Worm (Caenorhabditis elegans) whole organism, L2 larva: ENCODE measurements around the gene Y65A5A.1.
"Not testable (repeated sequence)": the region's sequence is repeated elsewhere in the genome, so short reads cannot be mapped to it uniquely, and the experiment has no call there.

Experiments
- C34F6.9 ChIP-seq: fragments of 150-350 bp; optimal IDR thresholded peaks from 2 replicates; lab custom pipeline; 2014; ENCODE audit warnings: missing biosample characterization, missing genetic modification characterization
- R02D3.7 ChIP-seq: fragments of 150-350 bp; optimal IDR thresholded peaks from 2 replicates; lab custom pipeline; 2014; ENCODE audit warnings: missing biosample characterization, missing genetic modification characterization
- Y55F3AM.14 ChIP-seq: fragments of 200-800 bp; sonication (Bioruptor generic); optimal IDR thresholded peaks from 2 replicates; lab custom pipeline; 2018; ENCODE audit warnings: mild to moderate bottlenecking, missing genetic modification characterization, missing compliant biosample characterization
- ZK546.5 ChIP-seq: sonication (generic microtip); optimal IDR thresholded peaks from 2 replicates; lab custom pipeline; 2017; ENCODE audit warnings: missing biosample characterization, missing genetic modification characterization
- aly-2 ChIP-seq: fragments of 150-350 bp; optimal IDR thresholded peaks from 2 replicates; lab custom pipeline; 2014; ENCODE audit warnings: missing biosample characterization, missing genetic modification characterization
- ama-1 ChIP-seq: fragments of 150-350 bp; optimal IDR thresholded peaks from 2 replicates; lab custom pipeline; 2018; ENCODE audit warnings: inconsistent platforms
- blmp-1 ChIP-seq: sonication (generic microtip); optimal IDR thresholded peaks from 2 replicates; lab custom pipeline; 2017; ENCODE audit warnings: missing genetic modification characterization, mild to moderate bottlenecking, missing compliant biosample characterization, antibody characterized with exemption, moderate library complexity; ENCODE audit not compliant: insufficient read depth
- ceh-82 ChIP-seq: fragments of 150-350 bp; optimal IDR thresholded peaks from 2 replicates; lab custom pipeline; 2014; ENCODE audit warnings: missing biosample characterization, missing genetic modification characterization
- crh-2 ChIP-seq: sonication (generic microtip); optimal IDR thresholded peaks from 2 replicates; lab custom pipeline; 2017; ENCODE audit warnings: missing biosample characterization, missing genetic modification characterization
- dmd-4 ChIP-seq: sonication (generic microtip); optimal IDR thresholded peaks from 2 replicates; lab custom pipeline; 2017; ENCODE audit warnings: missing biosample characterization, missing genetic modification characterization
- egl-27 ChIP-seq: sonication (generic microtip); optimal IDR thresholded peaks from 3 replicates; lab custom pipeline; 2017; ENCODE audit warnings: missing biosample characterization, missing genetic modification reagents, missing genetic modification characterization
- elt-1 ChIP-seq: fragments of 150-350 bp; optimal IDR thresholded peaks from 2 replicates; lab custom pipeline; 2014; ENCODE audit warnings: missing biosample characterization, missing genetic modification characterization
- lin-11 ChIP-seq: fragments of 150-350 bp; sonication (generic microtip); optimal IDR thresholded peaks from 2 replicates; lab custom pipeline; 2014; ENCODE audit warnings: missing biosample characterization, missing genetic modification characterization, inconsistent platforms, mixed read lengths
- lin-13 ChIP-seq: fragments of 150-350 bp; optimal IDR thresholded peaks from 2 replicates; lab custom pipeline; 2014; ENCODE audit warnings: missing biosample characterization, missing genetic modification reagents, missing genetic modification characterization
- lsy-2 ChIP-seq, 2 experiments: fragments of 150-350 bp in 1 of 2; sonication (generic microtip) in 1 of 2; optimal IDR thresholded peaks; 2 replicates each; lab custom pipeline; 2014 to 2017; ENCODE audit warnings: missing biosample characterization in 2 of 2, missing genetic modification characterization in 2 of 2
- mab-5 ChIP-seq: fragments of 150-350 bp; optimal IDR thresholded peaks from 2 replicates; lab custom pipeline; 2014; ENCODE audit warnings: missing biosample characterization, missing genetic modification characterization
- mbf-1 ChIP-seq: sonication (generic microtip); optimal IDR thresholded peaks from 2 replicates; lab custom pipeline; 2017; ENCODE audit warnings: missing biosample characterization, missing genetic modification characterization
- mdl-1 ChIP-seq, 2 experiments: fragments of 150-350 bp in 1 of 2; sonication (generic microtip) in 1 of 2; optimal IDR thresholded peaks; 2 replicates each; lab custom pipeline; 2017; ENCODE audit warnings: missing biosample characterization in 2 of 2, missing genetic modification characterization in 2 of 2
- nhr-10 ChIP-seq: sonication (generic microtip); optimal IDR thresholded peaks from 2 replicates; lab custom pipeline; 2017; ENCODE audit warnings: missing biosample characterization, missing genetic modification characterization
- nhr-11 ChIP-seq: fragments of 150-350 bp; optimal IDR thresholded peaks from 2 replicates; lab custom pipeline; 2014; ENCODE audit warnings: missing biosample characterization, missing genetic modification characterization
- nhr-129 ChIP-seq: fragments of 150-350 bp; optimal IDR thresholded peaks from 2 replicates; lab custom pipeline; 2014; ENCODE audit warnings: missing biosample characterization, missing genetic modification characterization
- nhr-23 ChIP-seq: fragments of 150-350 bp; optimal IDR thresholded peaks from 2 replicates; lab custom pipeline; 2014; ENCODE audit warnings: missing biosample characterization, missing genetic modification reagents, missing genetic modification characterization
- nhr-237 ChIP-seq: fragments of 150-350 bp; optimal IDR thresholded peaks from 2 replicates; lab custom pipeline; 2014; ENCODE audit warnings: missing biosample characterization, missing genetic modification characterization
- nhr-25 ChIP-seq: fragments of 150-350 bp; sonication (generic microtip); optimal IDR thresholded peaks from 3 replicates; lab custom pipeline; 2014; ENCODE audit warnings: missing biosample characterization, missing genetic modification characterization
- nhr-77 ChIP-seq: fragments of 150-350 bp; optimal IDR thresholded peaks from 2 replicates; lab custom pipeline; 2014; ENCODE audit warnings: missing biosample characterization, missing genetic modification characterization
- sem-4 ChIP-seq: fragments of 150-350 bp; optimal IDR thresholded peaks from 2 replicates; lab custom pipeline; 2014; ENCODE audit warnings: missing biosample characterization, missing genetic modification reagents, missing genetic modification characterization
- skn-1 ChIP-seq: sonication (generic microtip); optimal IDR thresholded peaks from 2 replicates; lab custom pipeline; 2017; ENCODE audit warnings: missing biosample characterization, missing genetic modification characterization
- sma-3 ChIP-seq: sonication (generic microtip); optimal IDR thresholded peaks from 2 replicates; lab custom pipeline; 2016; ENCODE audit warnings: missing genetic modification reagents, missing genetic modification characterization, missing compliant biosample characterization
- sma-9 ChIP-seq, 2 experiments: fragments of 150-350 bp in 1 of 2; sonication (generic microtip) in 1 of 2; optimal IDR thresholded peaks; 2 replicates each; lab custom pipeline; 2014 to 2016; ENCODE audit warnings: missing genetic modification characterization in 2 of 2, mild to moderate bottlenecking in 1 of 2, missing biosample characterization in 1 of 2, missing compliant biosample characterization in 1 of 2, missing genetic modification reagents in 1 of 2, moderate library complexity in 1 of 2
- snpc-4 ChIP-seq: fragments of 150-350 bp; optimal IDR thresholded peaks from 2 replicates; lab custom pipeline; 2014; ENCODE audit warnings: missing biosample characterization, missing genetic modification characterization
- zag-1 ChIP-seq: fragments of 150-350 bp; optimal IDR thresholded peaks from 2 replicates; lab custom pipeline; 2014; ENCODE audit warnings: missing biosample characterization, missing genetic modification characterization
- ztf-4 ChIP-seq: fragments of 150-350 bp; optimal IDR thresholded peaks from 2 replicates; lab custom pipeline; 2014; ENCODE audit warnings: missing biosample characterization, missing genetic modification characterization

Y65A5A.1 gene

ce11 chrIV:16399776-16400368 is at the start of gene Y65A5A.1:
Gene Y65A5A.1 (minus strand): TSS chrIV:16399826.
- peak; percentile 28 for TF ChIP-seq lin-13 (GFP tag; lab: Kevin White, UChicago)
- TF ChIP-seq lsy-2 (tag; optimal IDR thresholded peaks at IDR 0.05; lab: Kevin White, UChicago): peak in 1 of 2 experiments; percentile 15
- TF ChIP-seq skn-1 (tag; lab: Kevin White, UChicago): no peak
- TF ChIP-seq crh-2: peak; percentile 1

ce11 chrIV:16446664-16447063 is 47.0 kb upstream of the Y65A5A.1 start:
- TF ChIP-seq nhr-11 (tag; lab: Kevin White, UChicago): no peak

- TF ChIP-seq ama-1 (lab: Kevin White, UChicago) (no peak), sem-4 (tag; lab: Kevin White, UChicago) (no peak), R02D3.7 (tag; lab: Kevin White, UChicago) (no peak), sma-9 (GFP tag; optimal IDR thresholded peaks at IDR 0.05; lab: Kevin White, UChicago) (no peak), sma-9 (tag; optimal IDR thresholded peaks at IDR 0.05; lab: Kevin White, UChicago) (no peak), ztf-4 (tag; lab: Kevin White, UChicago) (no peak), blmp-1 (tag; lab: Kevin White, UChicago) (no peak), mab-5 (no peak), skn-1 (tag; lab: Kevin White, UChicago) (no peak), nhr-25 (no peak), sma-3 (GFP tag; lab: Kevin White, UChicago) (no peak), mbf-1 (tag; lab: Kevin White, UChicago) (no peak), dmd-4 (tag; lab: Kevin White, UChicago) (no peak), zag-1 (tag; lab: Kevin White, UChicago) (no peak), C34F6.9 (no peak), elt-1 (tag; lab: Kevin White, UChicago) (no peak), nhr-23 (tag; lab: Kevin White, UChicago) (no peak), lin-11 (tag; lab: Kevin White, UChicago) (no peak)
Measured at ce11 chrIV:16442963-16443362, 43.3 kb upstream of the Y65A5A.1 start, which contains the start of gene dlc-4. Gene dlc-4 (plus strand): TSS chrIV:16443263.

ce11 chrIV:16431929-16432328 is 32.3 kb upstream of the Y65A5A.1 start, which contains the start of gene dlc-3:
Gene dlc-3 (plus strand): TSS chrIV:16432229.
- TF ChIP-seq nhr-129 (no peak), mdl-1 (tag; optimal IDR thresholded peaks at IDR 0.05; lab: Kevin White, UChicago) (no peak), ceh-82 (no peak), Y55F3AM.14 (no peak), mab-5 (no peak), ZK546.5 (tag; lab: Kevin White, UChicago) (no peak), nhr-77 (no peak), aly-2 (tag; lab: Kevin White, UChicago) (no peak), lin-13 (GFP tag; lab: Kevin White, UChicago) (no peak), snpc-4 (no peak), nhr-10 (no peak), egl-27 (tag; lab: Kevin White, UChicago) (no peak), blmp-1 (tag; lab: Kevin White, UChicago) (no peak), nhr-23 (tag; lab: Kevin White, UChicago) (no peak)

ce11 chrIV:16424337-16424736 is 24.7 kb upstream of the Y65A5A.1 start, which contains the start of gene Y10G11A.1:
Gene Y10G11A.1 (plus strand): TSS chrIV:16424637.
- not testable (repeated sequence) for TF ChIP-seq C34F6.9; crh-2; nhr-237 (tag; lab: Kevin White, UChicago)
